Fruit fly (Drosophila melanogaster) ovary, adult (tissue): ENCODE results near the gene CG7924.
A peak's percentile ranks its signal among the peaks of the same experiment; 100 is the strongest.

Experiments
- CG17801 ChIP-seq: fragments of 200-800 bp; optimal IDR thresholded peaks from 2 replicates; lab custom pipeline; 2019; ENCODE audit warnings: missing biosample characterization, mild to moderate bottlenecking, missing genetic modification characterization, moderate library complexity; ENCODE audit not compliant: partially characterized antibody

The CG7924 gene

dm6 chr3L:14211616-14212015, 21.7 kb upstream of the CG7924 start:
- TF ChIP-seq CG17801 (GFP tag; lab: Kevin White, UChicago) = no peak

- no peak for TF ChIP-seq CG17801 (GFP tag; lab: Kevin White, UChicago)
Measured at dm6 chr3L:14212300-14212893, 20.9 kb upstream of the CG7924 start.

dm6 chr3L:14216140-14216539, 17.1 kb upstream of the CG7924 start:
- TF ChIP-seq CG17801 (GFP tag; lab: Kevin White, UChicago) = no peak

dm6 chr3L:14217677-14218254, 15.5 kb upstream of the CG7924 start, which contains the start of gene CG7768:
Gene CG7768, plus strand, starts transcription at chr3L:14218204.
- peak; percentile 26 for TF ChIP-seq CG17801 (GFP tag; lab: Kevin White, UChicago)

dm6 chr3L:14219422-14219853, 13.8 kb upstream of the CG7924 start:
- TF ChIP-seq CG17801 (GFP tag; lab: Kevin White, UChicago) = peak; percentile 28

- TF ChIP-seq CG17801 (GFP tag; lab: Kevin White, UChicago) = no peak
Measured at dm6 chr3L:14220611-14221497, 12.4 kb upstream of the CG7924 start.

dm6 chr3L:14222199-14222598, 11.1 kb upstream of the CG7924 start:
- no peak for TF ChIP-seq CG17801 (GFP tag; lab: Kevin White, UChicago)

- TF ChIP-seq CG17801 (GFP tag; lab: Kevin White, UChicago) = no peak
Measured at dm6 chr3L:14223450-14223849, 9.8 kb upstream of the CG7924 start.

dm6 chr3L:14229069-14229468, 4.2 kb upstream of the CG7924 start:
- TF ChIP-seq CG17801 (GFP tag; lab: Kevin White, UChicago) = no peak

- TF ChIP-seq CG17801 (GFP tag; lab: Kevin White, UChicago) = no peak
Measured at dm6 chr3L:14229481-14229880, 3.8 kb upstream of the CG7924 start.

dm6 chr3L:14235820-14236219, 2.6 kb downstream of the CG7924 start, which contains the start of gene CG34244:
Gene CG34244, minus strand, starts transcription at chr3L:14235941.
- peak; percentile 9 for TF ChIP-seq CG17801 (GFP tag; lab: Kevin White, UChicago)

dm6 chr3L:14236335-14236734, 3.1 kb downstream of the CG7924 start, which contains the start of gene CG7906:
Gene CG7906, plus strand, starts transcription at chr3L:14236635.
- TF ChIP-seq CG17801 (GFP tag; lab: Kevin White, UChicago) = no peak

dm6 chr3L:14239325-14239724, 6.1 kb downstream of the CG7924 start:
- no peak for TF ChIP-seq CG17801 (GFP tag; lab: Kevin White, UChicago)

- TF ChIP-seq CG17801 (GFP tag; lab: Kevin White, UChicago) = no peak
Measured at dm6 chr3L:14241065-14241464, 7.8 kb downstream of the CG7924 start.

dm6 chr3L:14253455-14253854, 20.2 kb downstream of the CG7924 start:
- TF ChIP-seq CG17801 (GFP tag; lab: Kevin White, UChicago) = no peak
